Fruit fly (Drosophila melanogaster): ENCODE measurements around the gene Ptp4E.

The Ptp4E gene

DNA sequence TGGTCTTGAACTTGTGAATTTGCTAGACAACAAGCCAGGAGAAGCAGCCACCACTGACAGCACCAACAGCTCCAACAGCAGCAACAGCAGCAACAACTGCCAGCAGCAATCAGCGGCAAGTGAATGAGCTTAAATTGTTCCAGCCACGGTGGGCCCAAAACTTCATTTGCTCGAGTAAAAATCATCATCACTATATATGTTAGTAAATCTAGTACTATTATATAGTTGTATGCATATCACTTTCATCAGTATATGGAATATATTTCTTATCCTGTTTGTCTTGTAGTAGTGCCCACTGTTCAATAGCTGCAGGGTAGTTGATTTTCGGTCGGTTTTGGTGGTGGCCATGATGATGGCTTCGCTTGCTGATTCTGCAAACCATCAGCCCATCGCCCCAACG lies 19.9 kb downstream of the Ptp4E start (continued):
- TF ChIP-seq dsx (GFP tag; optimal IDR thresholded peaks at IDR 0.05; ENCODE audit: poor library complexity, severe bottlenecking), result peak; percentile 41
- TF ChIP-seq CG11902 (GFP tag; optimal IDR thresholded peaks at IDR 0.05), result no peak

DNA sequence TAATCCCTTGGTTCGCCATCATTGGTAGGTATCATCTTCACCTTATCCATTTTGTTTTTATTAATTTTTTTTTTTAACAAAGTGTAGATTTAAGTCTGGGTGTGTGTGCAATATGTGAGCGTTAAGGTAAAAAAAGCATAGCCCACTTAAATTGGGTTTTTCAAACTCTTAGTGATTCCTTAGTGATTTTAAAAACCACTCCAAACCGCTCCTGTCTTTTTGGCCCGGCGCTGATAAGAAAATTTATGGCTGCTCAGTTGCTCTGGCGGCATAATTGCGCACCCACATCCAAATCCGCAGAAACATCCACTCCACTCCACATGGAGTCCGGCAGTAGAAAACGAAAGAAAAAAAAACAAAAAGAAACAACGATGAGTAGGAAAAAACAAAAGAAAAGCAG lies 22.1 kb downstream of the Ptp4E start, which contains the start of gene CG15468:
Gene CG15468, minus strand, starts transcription at position 101 of the 400 bp plus-strand sequence.
- TF ChIP-seq topi (GFP tag; optimal IDR thresholded peaks at IDR 0.05) (no peak), Eip78C (GFP tag) (peak; percentile 35)

DNA sequence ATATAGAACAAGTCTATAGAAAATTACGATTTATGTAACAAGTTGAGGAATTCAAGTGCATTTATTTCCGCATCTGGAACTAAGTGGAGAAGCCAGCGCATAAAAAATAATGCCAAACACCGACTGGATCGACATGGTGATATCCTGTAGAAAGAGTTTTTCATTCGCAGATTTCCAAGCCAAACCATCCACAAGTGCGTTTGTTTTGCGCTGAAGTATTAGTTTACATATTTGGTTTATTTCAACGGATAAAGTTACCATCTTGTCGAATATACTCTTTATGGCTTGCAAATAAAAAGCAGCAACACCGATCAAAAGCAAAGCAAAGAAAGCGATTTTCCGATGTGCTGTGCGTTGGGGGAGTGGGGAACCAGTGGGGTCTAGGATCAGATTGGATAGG lies 24.0 kb downstream of the Ptp4E start:
- no peak for TF ChIP-seq Hr38 (GFP tag; optimal IDR thresholded peaks at IDR 0.05)
- TF ChIP-seq CG1621 (tag; optimal IDR thresholded peaks at IDR 0.05), result no peak
- TF ChIP-seq CG6276 (GFP tag; optimal IDR thresholded peaks at IDR 0.05), result no peak
- TF ChIP-seq CG15336 (GFP tag; IDR thresholded peaks at IDR 0.05), result 0 out of 2 replicates have a peak, but pooled peaks have one; percentile 44
- TF ChIP-seq Sox14 (GFP tag; optimal IDR thresholded peaks at IDR 0.05), result peak; percentile 15
- no peak for TF ChIP-seq net (GFP tag; optimal IDR thresholded peaks at IDR 0.05)
- no peak for TF ChIP-seq CG31627 (GFP tag; optimal IDR thresholded peaks at IDR 0.05)
- peak; percentile 48; the same call in 2 of the 3 replicates for TF ChIP-seq CG8119 (GFP tag; IDR thresholded peaks at IDR 0.05)
- TF ChIP-seq Hr4 (GFP tag; optimal IDR thresholded peaks at IDR 0.05), result peak; percentile 39
- TF ChIP-seq CG32006 (GFP tag; optimal IDR thresholded peaks at IDR 0.05), result peak; percentile 68
- TF ChIP-seq vri (GFP tag; optimal IDR thresholded peaks at IDR 0.05), result no peak
- no peak for TF ChIP-seq Met (GFP tag; optimal IDR thresholded peaks at IDR 0.05)
- peak; percentile 24 for TF ChIP-seq Lpt (GFP tag; optimal IDR thresholded peaks at IDR 0.05)
- no peak for TF ChIP-seq Eip75B (GFP tag; optimal IDR thresholded peaks at IDR 0.05)
- peak; percentile 1 for TF ChIP-seq CG10631 (GFP tag; optimal IDR thresholded peaks at IDR 0.05)
- no peak for TF ChIP-seq CG9139 (GFP tag; optimal IDR thresholded peaks at IDR 0.05)
- peak; percentile 7 for TF ChIP-seq dac (GFP tag; optimal IDR thresholded peaks at IDR 0.05)
- TF ChIP-seq CG8632 (GFP tag; optimal IDR thresholded peaks at IDR 0.05), result no peak
- no peak for TF ChIP-seq CG6854 (GFP tag; optimal IDR thresholded peaks at IDR 0.05)
- peak; percentile 16 for TF ChIP-seq pdm3 (GFP tag; optimal IDR thresholded peaks at IDR 0.05)
- peak; percentile 37 for TF ChIP-seq CG3919 (GFP tag; optimal IDR thresholded peaks at IDR 0.05)
- TF ChIP-seq fd59A (GFP tag; optimal IDR thresholded peaks at IDR 0.05), result no peak
- TF ChIP-seq OdsH (GFP tag; optimal IDR thresholded peaks at IDR 0.05), result peak; percentile 31
- no peak for TF ChIP-seq dsx (GFP tag; optimal IDR thresholded peaks at IDR 0.05; ENCODE audit: poor library complexity, severe bottlenecking)
- peak; percentile 63 for TF ChIP-seq CG6163 (GFP tag; IDR thresholded peaks at IDR 0.05)
- TF ChIP-seq fkh (GFP tag; optimal IDR thresholded peaks at IDR 0.05), result no peak
- TF ChIP-seq CG4318 (GFP tag; optimal IDR thresholded peaks at IDR 0.05), result peak; percentile 9
- TF ChIP-seq CG8319 (GFP tag; optimal IDR thresholded peaks at IDR 0.05), result no peak
- TF ChIP-seq Eip78C (GFP tag), result peak; percentile 46
- TF ChIP-seq Eip93F (GFP tag; optimal IDR thresholded peaks at IDR 0.05), result no peak
- peak; percentile 14 for TF ChIP-seq acj6 (GFP tag; optimal IDR thresholded peaks at IDR 0.05)
- no peak for TF ChIP-seq CG6792 (GFP tag; optimal IDR thresholded peaks at IDR 0.05)
- peak; percentile 53; the same call in 1 of the 3 replicates for TF ChIP-seq eg (GFP tag; IDR thresholded peaks at IDR 0.05)
- no peak for TF ChIP-seq topi (GFP tag; optimal IDR thresholded peaks at IDR 0.05)
- no peak for TF ChIP-seq CG3032 (tag; optimal IDR thresholded peaks at IDR 0.05)
- peak; percentile 41 for TF ChIP-seq achi (GFP tag; optimal IDR thresholded peaks at IDR 0.05)
- no peak for TF ChIP-seq Blimp-1 (GFP tag; optimal IDR thresholded peaks at IDR 0.05)

DNA sequence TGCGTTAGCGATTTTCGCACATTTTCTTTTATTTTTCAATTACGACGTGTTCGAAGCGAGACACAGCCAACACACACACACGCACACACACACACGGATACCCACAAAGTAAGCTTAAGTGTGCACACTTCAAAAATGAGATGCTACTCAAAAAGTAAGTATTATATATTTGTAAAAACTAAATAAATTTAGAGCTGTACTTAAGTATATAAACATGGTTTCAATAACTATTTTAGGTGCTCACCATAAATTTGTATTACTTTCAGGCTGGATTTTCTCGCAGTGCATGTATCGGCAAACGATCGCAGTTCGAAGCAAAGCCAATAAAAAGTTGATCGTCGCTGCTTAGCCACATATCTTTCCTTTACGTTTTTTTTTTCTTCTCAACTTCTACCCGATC lies 26.7 kb downstream of the Ptp4E start:
- peak; percentile 42 for TF ChIP-seq CG11294 (GFP tag; IDR thresholded peaks at IDR 0.05)
- TF ChIP-seq Eip78C (GFP tag), result peak; percentile 87
- peak; percentile 53 for TF ChIP-seq CG10631 (GFP tag; optimal IDR thresholded peaks at IDR 0.05)
- peak; percentile 83 for TF ChIP-seq CG15336 (GFP tag; IDR thresholded peaks at IDR 0.05)
- TF ChIP-seq svp (GFP tag), result peak; percentile 60
- no peak for TF ChIP-seq Eip93F (GFP tag; optimal IDR thresholded peaks at IDR 0.05)
- TF ChIP-seq Smox (GFP tag; optimal IDR thresholded peaks at IDR 0.05), result no peak
- TF ChIP-seq achi (GFP tag; optimal IDR thresholded peaks at IDR 0.05), result peak; percentile 41
- peak; percentile 29 for TF ChIP-seq Met (GFP tag; optimal IDR thresholded peaks at IDR 0.05)
- peak; percentile 81 for TF ChIP-seq eg (GFP tag; IDR thresholded peaks at IDR 0.05)
- peak; percentile 38 for TF ChIP-seq CG4318 (GFP tag; optimal IDR thresholded peaks at IDR 0.05)
- TF ChIP-seq lz (GFP tag; optimal IDR thresholded peaks at IDR 0.05), result no peak
- peak; percentile 74 for TF ChIP-seq CG6163 (GFP tag; IDR thresholded peaks at IDR 0.05)
- peak; percentile 83 for TF ChIP-seq Hr4 (GFP tag; optimal IDR thresholded peaks at IDR 0.05)
- TF ChIP-seq CG10669 (GFP tag; optimal IDR thresholded peaks at IDR 0.05), result no peak
- peak; percentile 81 for TF ChIP-seq CG32006 (GFP tag; optimal IDR thresholded peaks at IDR 0.05)
- peak; percentile 31 for TF ChIP-seq OdsH (GFP tag; optimal IDR thresholded peaks at IDR 0.05)
- TF ChIP-seq ss (GFP tag; optimal IDR thresholded peaks at IDR 0.05), result peak; percentile 17 to 30
- TF ChIP-seq Gug (GFP tag; IDR thresholded peaks at IDR 0.05), result peak; percentile 68
- TF ChIP-seq Ets96B (tag; optimal IDR thresholded peaks at IDR 0.05), result no peak
- TF ChIP-seq CG7368 (GFP tag; optimal IDR thresholded peaks at IDR 0.05), result no peak
